Fruit fly (Drosophila melanogaster) whole organism, adult: ENCODE results near the gene CG10761.

Experiments
- CG11617 ChIP-seq: fragments of 200-800 bp; sonication (Bioruptor generic); optimal IDR thresholded peaks from 2 replicates; lab custom pipeline; 2017; ENCODE audit warnings: mild to moderate bottlenecking, missing biosample characterization, missing genetic modification reagents, missing genetic modification characterization
- CG12768 ChIP-seq: fragments of 200-800 bp; sonication (Bioruptor generic); optimal IDR thresholded peaks from 2 replicates; lab custom pipeline; 2017; ENCODE audit warnings: missing biosample characterization, missing genetic modification characterization, mild to moderate bottlenecking, moderate library complexity, missing genetic modification reagents
- CG14711 ChIP-seq: fragments of 200-800 bp; sonication (Bioruptor generic); optimal IDR thresholded peaks from 2 replicates; lab custom pipeline; 2018; ENCODE audit warnings: missing biosample characterization, mild to moderate bottlenecking, missing genetic modification characterization, moderate library complexity
- CG1620 ChIP-seq: fragments of 200-800 bp; sonication (Bioruptor generic); optimal IDR thresholded peaks from 2 replicates; lab custom pipeline; 2016; ENCODE audit warnings: missing biosample characterization, missing genetic modification characterization
- CG33017 ChIP-seq: fragments of 200-800 bp; sonication (Bioruptor generic); optimal IDR thresholded peaks from 2 replicates; lab custom pipeline; 2018; ENCODE audit warnings: missing biosample characterization, mild to moderate bottlenecking, missing genetic modification characterization, moderate library complexity
- CG5204 ChIP-seq: fragments of 200-800 bp; sonication (Bioruptor generic); optimal IDR thresholded peaks from 2 replicates; lab custom pipeline; 2016; ENCODE audit warnings: missing biosample characterization, missing genetic modification characterization
- CG7045 ChIP-seq: fragments of 200-800 bp; sonication (Bioruptor generic); optimal IDR thresholded peaks from 2 replicates; lab custom pipeline; 2017; ENCODE audit warnings: missing biosample characterization, mild to moderate bottlenecking, missing genetic modification characterization
- CG7101 ChIP-seq: fragments of 200-800 bp; sonication (Bioruptor generic); optimal IDR thresholded peaks from 2 replicates; lab custom pipeline; 2018; ENCODE audit warnings: missing biosample characterization, mild to moderate bottlenecking, missing genetic modification characterization, moderate library complexity
- Clk ChIP-seq: fragments of 200-800 bp; sonication (Bioruptor generic); optimal IDR thresholded peaks from 2 replicates; lab custom pipeline; 2017; ENCODE audit warnings: missing biosample characterization, missing genetic modification characterization
- Crg-1 ChIP-seq: fragments of 200-800 bp; sonication (Bioruptor generic); optimal IDR thresholded peaks from 2 replicates; lab custom pipeline; 2016; ENCODE audit warnings: missing biosample characterization, missing genetic modification characterization
- Hr96 ChIP-seq: fragments of 200-800 bp; sonication (Bioruptor generic); optimal IDR thresholded peaks from 2 replicates; lab custom pipeline; 2016; ENCODE audit warnings: missing biosample characterization, missing genetic modification characterization
- Mnt ChIP-seq: fragments of 200-800 bp; sonication (Bioruptor generic); optimal IDR thresholded peaks from 2 replicates; lab custom pipeline; 2016; ENCODE audit warnings: missing biosample characterization, mild to moderate bottlenecking, missing genetic modification characterization
- bab1 ChIP-seq: fragments of 200-800 bp; sonication (Bioruptor generic); optimal IDR thresholded peaks from 3 replicates; lab custom pipeline; 2019; ENCODE audit warnings: missing biosample characterization, mild to moderate bottlenecking, missing genetic modification characterization, moderate library complexity
- cic ChIP-seq: fragments of 200-800 bp; sonication (Bioruptor generic); optimal IDR thresholded peaks from 2 replicates; lab custom pipeline; 2017; ENCODE audit warnings: missing biosample characterization, mild to moderate bottlenecking, missing genetic modification characterization, moderate library complexity
- cnc ChIP-seq, 2 experiments: fragments of >200 bp; optimal IDR thresholded peaks; 2 replicates each; lab custom pipeline; 2017
- kay ChIP-seq: fragments of 200-800 bp; sonication (Bioruptor generic); peaks from one replicate; lab custom pipeline; 2016; ENCODE audit warnings: missing biosample characterization, missing genetic modification characterization, borderline replicate concordance
- ovo ChIP-seq: fragments of 200-800 bp; sonication (Bioruptor generic); optimal IDR thresholded peaks from 2 replicates; lab custom pipeline; 2016; ENCODE audit warnings: missing biosample characterization, missing genetic modification characterization
- pad ChIP-seq: fragments of 200-800 bp; sonication (Bioruptor generic); optimal IDR thresholded peaks from 3 replicates; lab custom pipeline; 2017; ENCODE audit warnings: missing biosample characterization, missing genetic modification characterization, mild to moderate bottlenecking, moderate library complexity, missing genetic modification reagents
- tj ChIP-seq: fragments of 200-800 bp; sonication (Bioruptor generic); optimal IDR thresholded peaks from 3 replicates; lab custom pipeline; 2017; ENCODE audit warnings: missing biosample characterization, mild to moderate bottlenecking, missing genetic modification characterization, moderate library complexity
- toe ChIP-seq: fragments of 200-800 bp; sonication (Bioruptor generic); optimal IDR thresholded peaks from 2 replicates; lab custom pipeline; 2016; ENCODE audit warnings: missing biosample characterization, missing genetic modification characterization

CG10761 gene

DNA sequence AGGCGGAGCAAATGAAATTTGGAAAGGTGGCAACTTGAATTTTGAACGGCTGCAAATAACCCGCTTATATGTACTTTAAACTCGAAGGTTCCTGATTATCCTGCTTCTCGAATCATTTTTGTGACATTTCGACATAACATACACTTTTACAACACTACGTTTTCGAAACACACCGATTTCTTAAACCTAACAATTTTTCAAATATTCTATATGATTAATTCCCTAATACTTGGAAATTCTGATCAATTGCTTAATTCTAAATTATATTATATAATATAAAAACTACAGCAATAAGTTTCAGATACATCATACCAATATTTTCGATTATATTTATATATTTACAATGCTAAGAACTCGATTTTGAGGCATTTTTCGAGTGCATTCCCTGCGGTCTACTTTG, at the start of gene CG10761:
TSS of gene CG10761 (minus strand) at position 101 of the 400 bp plus-strand sequence.
- TF ChIP-seq CG1620 (GFP tag; lab: Kevin White, UChicago) (no peak), CG7101 (no peak), cic (GFP tag; lab: Kevin White, UChicago) (no peak), Crg-1 (GFP tag; lab: Kevin White, UChicago) (no peak), CG7045 (GFP tag; lab: Kevin White, UChicago) (no peak)

DNA sequence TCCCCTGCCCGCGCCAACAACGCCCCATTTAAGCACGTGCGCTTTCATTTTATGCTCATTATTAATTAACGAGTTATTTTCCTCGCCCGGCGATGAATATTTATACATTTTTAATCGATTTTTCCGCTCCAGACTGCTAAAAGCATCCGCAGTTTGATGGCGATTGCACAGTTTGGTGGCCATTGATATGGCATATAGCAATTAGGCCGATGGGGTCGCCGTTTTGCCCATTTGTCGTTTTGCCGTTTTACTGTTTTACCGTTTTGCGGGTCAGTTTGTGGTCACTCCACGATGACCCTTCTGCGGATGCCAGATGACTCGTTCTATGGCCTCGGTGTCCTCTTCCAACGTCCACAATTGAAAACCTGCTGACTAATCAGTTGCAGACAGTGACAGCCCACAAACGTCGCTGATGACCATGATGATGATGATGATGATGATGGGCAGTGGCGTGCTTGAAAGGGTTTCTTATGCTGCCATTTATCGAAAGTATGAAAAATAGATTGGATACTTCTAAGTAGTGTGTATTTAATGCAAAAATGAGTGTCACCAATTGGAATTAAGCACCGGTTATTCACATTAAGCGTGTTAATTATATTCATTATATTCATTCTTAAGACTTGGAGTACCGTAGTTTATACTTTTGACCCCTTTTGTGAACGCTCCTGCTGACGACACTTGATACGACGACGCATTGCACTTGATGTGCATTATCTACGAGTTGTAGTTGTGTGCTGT, 49.3 kb upstream of the CG10761 start:
- TF ChIP-seq Crg-1 (GFP tag; lab: Kevin White, UChicago) (no peak), CG11617 (peak; percentile 31), pad (GFP tag; lab: Kevin White, UChicago) (no peak), Mnt (GFP tag; lab: Kevin White, UChicago) (no peak), CG5204 (no peak), ovo (GFP tag; lab: Kevin White, UChicago) (peak; percentile 13), CG33017 (tag; lab: Kevin White, UChicago) (no peak), tj (GFP tag; lab: Kevin White, UChicago) (peak; percentile 78), CG7101 (peak; percentile 49), bab1 (GFP tag; lab: Kevin White, UChicago) (no peak), Clk (GFP tag; lab: Kevin White, UChicago) (no peak)

DNA sequence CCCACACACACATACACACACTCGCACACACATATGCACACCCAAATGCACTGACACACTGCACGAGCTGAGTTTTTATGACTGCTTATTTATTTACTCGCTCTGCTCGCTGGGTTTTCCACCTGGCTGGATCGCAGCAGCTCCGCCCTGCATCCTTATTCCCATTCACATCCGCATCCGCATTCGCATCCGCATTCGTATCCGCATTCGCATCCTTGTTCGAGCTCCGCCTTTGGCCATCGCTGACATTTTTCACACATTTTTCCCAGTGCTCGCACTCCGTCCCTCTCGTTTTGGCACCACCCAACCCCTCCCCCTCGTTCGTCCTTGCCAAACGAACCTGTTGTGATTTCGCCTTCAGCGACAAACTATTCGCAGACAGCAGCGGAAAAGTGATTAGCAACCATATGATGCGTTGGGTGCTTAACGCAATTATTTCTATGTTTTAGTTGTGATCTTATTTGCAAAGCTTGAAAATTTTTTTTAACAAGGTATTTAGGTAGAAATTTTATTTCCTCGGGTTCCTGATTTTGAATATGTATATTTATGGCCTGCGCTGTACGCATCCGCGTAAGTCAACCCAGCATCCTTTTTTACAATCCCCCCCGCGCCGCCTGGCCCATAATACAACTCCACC, 48.6 kb upstream of the CG10761 start:
- TF ChIP-seq cic (GFP tag; lab: Kevin White, UChicago) (no peak), Clk (GFP tag; lab: Kevin White, UChicago) (peak; percentile 16), Crg-1 (GFP tag; lab: Kevin White, UChicago) (no peak), CG5204 (peak; percentile 6), Mnt (GFP tag; lab: Kevin White, UChicago) (no peak), CG1620 (GFP tag; lab: Kevin White, UChicago) (no peak), CG7101 (peak; percentile 36), CG12768 (peak; percentile 24), CG14711 (tag; lab: Kevin White, UChicago) (peak; percentile 4), CG11617 (no peak), ovo (GFP tag; lab: Kevin White, UChicago) (no peak), Hr96 (peak; percentile 23), CG7045 (GFP tag; lab: Kevin White, UChicago) (peak; percentile 24), CG33017 (tag; lab: Kevin White, UChicago) (no peak), toe (no peak), pad (GFP tag; lab: Kevin White, UChicago) (no peak)

DNA sequence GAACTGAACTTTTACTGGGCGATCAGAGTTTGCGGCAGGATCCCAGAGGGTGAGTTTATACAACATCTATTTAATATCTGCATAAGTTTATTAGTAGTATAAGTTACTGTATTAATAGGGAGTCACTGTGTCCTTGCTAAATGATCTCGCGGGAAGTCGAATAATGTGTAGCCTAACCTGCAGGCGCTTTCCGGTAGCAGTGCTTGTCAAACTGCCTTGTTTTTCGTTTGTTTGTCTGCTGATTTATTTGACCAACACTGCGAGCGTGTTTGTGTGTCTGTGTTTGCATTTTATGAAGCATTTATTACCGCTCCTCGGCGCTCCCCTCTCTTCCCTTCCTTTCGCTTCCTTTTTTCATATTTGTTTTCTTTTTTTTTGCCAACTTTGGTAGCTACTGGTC, 48.0 kb upstream of the CG10761 start:
- TF ChIP-seq CG5204 (no peak), Crg-1 (GFP tag; lab: Kevin White, UChicago) (no peak), Mnt (GFP tag; lab: Kevin White, UChicago) (no peak), Hr96 (no peak), CG33017 (tag; lab: Kevin White, UChicago) (no peak), toe (no peak), CG7101 (no peak), tj (GFP tag; lab: Kevin White, UChicago) (no peak), CG11617 (no peak), cnc (optimal IDR thresholded peaks at IDR 0.05; lab: Kevin White, UChicago) (no peak), CG12768 (no peak), CG1620 (GFP tag; lab: Kevin White, UChicago) (no peak), pad (GFP tag; lab: Kevin White, UChicago) (no peak), kay (GFP tag; lab: Kevin White, UChicago) (no peak), ovo (GFP tag; lab: Kevin White, UChicago) (no peak), Clk (GFP tag; lab: Kevin White, UChicago) (no peak), CG7045 (GFP tag; lab: Kevin White, UChicago) (no peak)

DNA sequence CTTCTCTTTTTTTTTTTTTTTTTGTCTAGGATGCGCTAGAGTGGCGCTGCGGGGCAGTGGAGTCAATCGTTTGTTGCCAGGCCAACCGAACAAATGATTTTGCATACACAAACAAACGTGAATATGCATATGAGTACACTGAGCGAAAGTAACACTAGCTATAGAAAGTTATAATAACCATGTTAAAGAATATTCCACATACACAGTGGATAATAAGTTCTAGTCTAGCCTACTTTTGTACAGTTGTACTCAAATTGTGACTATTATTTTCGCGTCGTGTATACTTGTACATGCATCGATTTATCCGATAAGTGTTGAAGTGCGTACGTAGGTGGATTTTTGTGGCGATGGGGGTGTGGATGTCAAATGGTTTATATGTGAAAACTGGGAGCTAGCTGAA, 44.5 kb upstream of the CG10761 start:
- TF ChIP-seq CG5204 (no peak), CG11617 (no peak), Mnt (GFP tag; lab: Kevin White, UChicago) (no peak), tj (GFP tag; lab: Kevin White, UChicago) (no peak)

DNA sequence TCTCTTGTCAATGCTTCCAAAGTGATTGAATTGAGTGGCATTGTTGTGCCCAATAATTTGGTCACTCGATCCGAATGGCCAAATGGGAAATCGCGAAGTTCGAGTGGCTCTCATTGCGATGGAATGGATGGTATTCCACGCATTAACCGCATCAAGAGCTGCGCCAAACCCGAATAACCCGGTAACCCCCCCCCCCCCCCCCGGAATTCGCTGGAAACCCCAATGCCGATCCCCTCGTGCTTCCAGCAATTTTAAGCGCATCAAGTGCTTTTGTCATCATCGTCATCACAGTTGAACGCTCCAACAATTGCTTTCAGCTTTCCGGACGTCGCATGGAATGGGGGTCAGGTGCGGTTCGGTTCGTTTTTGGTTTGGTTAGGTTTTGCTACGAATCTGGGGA, 44.0 kb upstream of the CG10761 start:
- TF ChIP-seq pad (GFP tag; lab: Kevin White, UChicago), result no peak
- no peak for TF ChIP-seq cic (GFP tag; lab: Kevin White, UChicago)
- TF ChIP-seq CG33017 (tag; lab: Kevin White, UChicago), result no peak
- no peak for TF ChIP-seq kay (GFP tag; lab: Kevin White, UChicago)
- no peak for TF ChIP-seq cnc (optimal IDR thresholded peaks at IDR 0.05; lab: Kevin White, UChicago)
- no peak for TF ChIP-seq ovo (GFP tag; lab: Kevin White, UChicago)
